Fruit fly (Drosophila melanogaster): Measurements from ENCODE around the gene usp.

DNA sequence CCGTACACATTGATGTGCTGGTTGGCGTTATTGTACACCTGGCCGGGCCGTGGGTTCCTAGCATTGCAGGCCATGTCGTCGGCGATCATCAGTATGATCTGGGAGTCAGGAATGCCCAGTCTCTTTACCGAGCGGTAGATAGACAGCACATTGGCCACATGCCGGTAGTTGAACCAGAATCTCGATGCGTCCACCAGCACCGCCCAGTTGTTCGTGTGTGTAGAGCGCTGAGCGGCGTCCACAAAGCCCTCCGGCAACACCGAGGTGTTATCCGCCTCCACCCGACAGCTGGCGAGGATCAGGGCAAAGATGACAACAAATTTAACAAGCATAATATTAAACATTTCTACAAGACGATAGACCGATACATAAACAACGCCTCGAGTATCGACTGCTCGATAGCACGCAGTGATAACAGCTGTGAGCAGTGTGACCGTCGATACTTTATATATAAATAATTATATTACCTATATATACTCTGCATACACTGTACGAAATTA is 33.1 kb downstream of the usp start, which contains the start of gene PIG-K:
- no peak for TF ChIP-seq Eip93F (GFP tag; optimal IDR thresholded peaks at IDR 0.05)
- TF ChIP-seq cyc (GFP tag; optimal IDR thresholded peaks at IDR 0.05): no peak
- TF ChIP-seq ss (GFP tag; optimal IDR thresholded peaks at IDR 0.05): no peak
